Worm (Caenorhabditis elegans): ENCODE measurements around the gene mdt-27.

- TF ChIP-seq ama-1 (optimal IDR thresholded peaks at IDR 0.05) (no peak), zag-1 (tag; optimal IDR thresholded peaks at IDR 0.05) (no peak), nhr-76 (tag; optimal IDR thresholded peaks at IDR 0.05) (no peak), nhr-12 (tag; optimal IDR thresholded peaks at IDR 0.05) (no peak), pha-4 (tag; optimal IDR thresholded peaks at IDR 0.05) (no peak), elt-2 (tag; optimal IDR thresholded peaks at IDR 0.05) (no peak), eor-1 (tag; optimal IDR thresholded peaks at IDR 0.05) (no peak), skn-1 (tag; optimal IDR thresholded peaks at IDR 0.05) (no peak), nhr-11 (tag; optimal IDR thresholded peaks at IDR 0.05) (no peak), nhr-67 (tag; optimal IDR thresholded peaks at IDR 0.05) (no peak), pqm-1 (tag; optimal IDR thresholded peaks at IDR 0.05) (no peak), jun-1 (tag; optimal IDR thresholded peaks at IDR 0.05) (no peak)
Observed at ce11 chrV:9166306-9166705, 47.1 kb downstream of the mdt-27 start.
